Worm (Caenorhabditis elegans) whole organism, L1 larva: ENCODE results near the gene col-172.

Source experiments
- aly-2 ChIP-seq: fragments of 150-350 bp; optimal IDR thresholded peaks from 2 replicates; lab custom pipeline; 2014; ENCODE audit warnings: missing biosample characterization, missing genetic modification characterization
- blmp-1 ChIP-seq: fragments of 150-350 bp; optimal IDR thresholded peaks from 2 replicates; lab custom pipeline; 2014; ENCODE audit warnings: missing biosample characterization, missing genetic modification characterization
- ceh-63 ChIP-seq: fragments of 200-800 bp; sonication (Bioruptor generic); optimal IDR thresholded peaks from 2 replicates; lab custom pipeline; 2018; ENCODE audit warnings: mild to moderate bottlenecking, missing genetic modification characterization, missing compliant biosample characterization
- ceh-88 ChIP-seq: fragments of 200-800 bp; sonication (Bioruptor generic); IDR thresholded peaks from 2 replicates; pipeline ENCODE4 v1.3.6; 2022; ENCODE audit warnings: missing genetic modification characterization, missing compliant biosample characterization
- efl-1 ChIP-seq, 4 experiments: fragments of 150-350 bp; optimal IDR thresholded peaks in 3 of 4; peaks in 1 of 4; 1 replicate in 1 of 4; 2 replicates in 3 of 4; lab custom pipeline; 2014; ENCODE audit warnings: missing biosample characterization in 2 of 4, missing genetic modification characterization in 2 of 4, missing genetic modification reagents in 2 of 4
- elt-2 ChIP-seq: sonication (generic microtip); optimal IDR thresholded peaks from 2 replicates; lab custom pipeline; 2016; ENCODE audit warnings: missing genetic modification characterization, mild to moderate bottlenecking, inconsistent platforms, missing compliant biosample characterization, missing genetic modification reagents
- elt-3 ChIP-seq, 6 experiments: fragments of 150-350 bp in 1 of 6; sonication (generic microtip); optimal IDR thresholded peaks; 2 replicates each; lab custom pipeline; 2017 to 2018; ENCODE audit warnings: missing biosample characterization in 6 of 6, missing genetic modification characterization in 6 of 6, inconsistent platforms in 1 of 6
- ets-5 ChIP-seq: fragments of 200-800 bp; sonication (Bioruptor generic); IDR thresholded peaks from 2 replicates; pipeline ENCODE4 v1.3.6; 2022; ENCODE audit warnings: missing genetic modification characterization, missing compliant biosample characterization
- fkh-10 ChIP-seq: sonication (generic microtip); optimal IDR thresholded peaks from 2 replicates; lab custom pipeline; 2017; ENCODE audit warnings: missing biosample characterization, missing genetic modification reagents, missing genetic modification characterization
- fkh-8 ChIP-seq: sonication (generic microtip); optimal IDR thresholded peaks from 2 replicates; lab custom pipeline; 2016; ENCODE audit warnings: mild to moderate bottlenecking, missing genetic modification characterization, missing compliant biosample characterization
- grh-1 ChIP-seq: fragments of 200-800 bp; sonication (Bioruptor generic); IDR thresholded peaks from 2 replicates; pipeline ENCODE4 v1.3.6; 2022; ENCODE audit warnings: missing genetic modification reagents, missing genetic modification characterization, missing compliant biosample characterization
- hlh-17 ChIP-seq: fragments of 200-800 bp; sonication (Bioruptor generic); optimal IDR thresholded peaks from 2 replicates; lab custom pipeline; 2018; ENCODE audit warnings: missing genetic modification characterization, mild to moderate bottlenecking, missing compliant biosample characterization, moderate library complexity, borderline replicate concordance
- hpl-2 ChIP-seq: fragments of 150-350 bp; optimal IDR thresholded peaks from 2 replicates; lab custom pipeline; 2014; ENCODE audit warnings: missing biosample characterization, missing genetic modification reagents, missing genetic modification characterization
- jun-1 ChIP-seq: fragments of 150-350 bp; optimal IDR thresholded peaks from 2 replicates; lab custom pipeline; 2014; ENCODE audit warnings: missing biosample characterization, missing genetic modification reagents, missing genetic modification characterization
- lin-13 ChIP-seq: fragments of 150-350 bp; optimal IDR thresholded peaks from 2 replicates; lab custom pipeline; 2014; ENCODE audit warnings: missing biosample characterization, missing genetic modification reagents, missing genetic modification characterization
- lin-14 ChIP-seq: fragments of 200-800 bp; sonication (Bioruptor generic); optimal IDR thresholded peaks from 2 replicates; lab custom pipeline; 2018; ENCODE audit warnings: mild to moderate bottlenecking, missing genetic modification characterization, moderate library complexity, missing compliant biosample characterization
- lin-15B ChIP-seq: fragments of 150-350 bp; sonication (generic microtip); optimal IDR thresholded peaks from 3 replicates; lab custom pipeline; 2014; ENCODE audit warnings: missing biosample characterization, missing genetic modification characterization
- lin-39 ChIP-seq: fragments of 150-350 bp; optimal IDR thresholded peaks from 2 replicates; lab custom pipeline; 2014; ENCODE audit warnings: missing biosample characterization, missing genetic modification reagents, missing genetic modification characterization
- lir-3 ChIP-seq: sonication (generic microtip); optimal IDR thresholded peaks from 2 replicates; lab custom pipeline; 2016; ENCODE audit warnings: mild to moderate bottlenecking, missing genetic modification characterization, moderate library complexity, missing compliant biosample characterization; ENCODE audit not compliant: poor library complexity
- lsy-2 ChIP-seq, 2 experiments: fragments of 150-350 bp; optimal IDR thresholded peaks; 2 replicates each; lab custom pipeline; 2014; ENCODE audit warnings: missing biosample characterization in 2 of 2, missing genetic modification characterization in 2 of 2
- mab-9 ChIP-seq: fragments of 200-800 bp; sonication (Bioruptor generic); IDR thresholded peaks from 2 replicates; pipeline ENCODE4 v1.3.6; 2022; ENCODE audit warnings: missing genetic modification reagents, missing genetic modification characterization, missing compliant biosample characterization
- mdl-1 ChIP-seq, 2 experiments: fragments of 150-350 bp; optimal IDR thresholded peaks; 2 replicates each; lab custom pipeline; 2014 to 2017; ENCODE audit warnings: missing biosample characterization in 2 of 2, missing genetic modification characterization in 2 of 2, inconsistent platforms in 1 of 2
- mep-1 ChIP-seq: fragments of 150-350 bp; optimal IDR thresholded peaks from 2 replicates; lab custom pipeline; 2014; ENCODE audit warnings: missing biosample characterization, missing genetic modification characterization
- nhr-12 ChIP-seq: sonication (generic microtip); optimal IDR thresholded peaks from 2 replicates; lab custom pipeline; 2017; ENCODE audit warnings: missing biosample characterization, missing genetic modification characterization
- nhr-19 ChIP-seq: fragments of 200-800 bp; sonication (Bioruptor generic); conservative IDR thresholded peaks from 2 replicates; pipeline ENCODE4 v1.3.6; 2022; ENCODE audit warnings: missing genetic modification characterization, missing compliant biosample characterization
- nhr-20 ChIP-seq: sonication (generic microtip); optimal IDR thresholded peaks from 2 replicates; lab custom pipeline; 2016; ENCODE audit warnings: mild to moderate bottlenecking, missing genetic modification characterization, missing compliant biosample characterization
- nhr-28 ChIP-seq: fragments of 150-350 bp; optimal IDR thresholded peaks from 2 replicates; lab custom pipeline; 2014; ENCODE audit warnings: missing biosample characterization, missing genetic modification characterization
- nhr-47 ChIP-seq: sonication (generic microtip); optimal IDR thresholded peaks from 2 replicates; lab custom pipeline; 2016; ENCODE audit warnings: mild to moderate bottlenecking, missing genetic modification characterization, moderate library complexity, missing compliant biosample characterization
- nhr-76 ChIP-seq: sonication (generic microtip); optimal IDR thresholded peaks from 2 replicates; lab custom pipeline; 2017; ENCODE audit warnings: missing biosample characterization, missing genetic modification characterization
- nhr-77 ChIP-seq: fragments of 150-350 bp; optimal IDR thresholded peaks from 2 replicates; lab custom pipeline; 2014; ENCODE audit warnings: missing biosample characterization, missing genetic modification characterization
- nhr-85 ChIP-seq: sonication (generic microtip); peaks from one replicate; lab custom pipeline; 2016; ENCODE audit warnings: missing genetic modification characterization, inconsistent platforms, missing compliant biosample characterization
- pag-3 ChIP-seq: sonication (generic microtip); optimal IDR thresholded peaks from 2 replicates; lab custom pipeline; 2017; ENCODE audit warnings: missing genetic modification characterization, mild to moderate bottlenecking, missing compliant biosample characterization, antibody characterized with exemption, borderline replicate concordance; ENCODE audit not compliant: insufficient read depth
- rnt-1 ChIP-seq: sonication (generic microtip); optimal IDR thresholded peaks from 2 replicates; lab custom pipeline; 2016; ENCODE audit warnings: mild to moderate bottlenecking, missing genetic modification characterization, moderate library complexity, missing compliant biosample characterization
- snu-23 ChIP-seq: sonication (generic microtip); optimal IDR thresholded peaks from 2 replicates; lab custom pipeline; 2016; ENCODE audit warnings: missing genetic modification characterization, missing compliant biosample characterization
- sox-4 ChIP-seq: sonication (generic microtip); optimal IDR thresholded peaks from 2 replicates; lab custom pipeline; 2016; ENCODE audit warnings: missing genetic modification characterization, missing compliant biosample characterization
- unc-30 ChIP-seq: sonication (generic microtip); optimal IDR thresholded peaks from 2 replicates; lab custom pipeline; 2017; ENCODE audit warnings: missing biosample characterization, missing genetic modification characterization
- vab-15 ChIP-seq: sonication (generic microtip); optimal IDR thresholded peaks from 2 replicates; lab custom pipeline; 2017; ENCODE audit warnings: missing genotype, mild to moderate bottlenecking, missing genetic modification characterization, missing compliant biosample characterization
- xbp-1 ChIP-seq: sonication (generic microtip); optimal IDR thresholded peaks from 2 replicates; lab custom pipeline; 2016; ENCODE audit warnings: missing genetic modification characterization, missing compliant biosample characterization
- zag-1 ChIP-seq: fragments of 150-350 bp; optimal IDR thresholded peaks from 2 replicates; lab custom pipeline; 2014; ENCODE audit warnings: missing biosample characterization, missing genetic modification characterization
- ztf-11 ChIP-seq, 2 experiments: sonication (generic microtip); optimal IDR thresholded peaks; 2 replicates each; lab custom pipeline; 2016 to 2017; ENCODE audit warnings: missing genetic modification characterization in 2 of 2, missing biosample characterization in 1 of 2, missing compliant biosample characterization in 1 of 2

Gene col-172

DNA sequence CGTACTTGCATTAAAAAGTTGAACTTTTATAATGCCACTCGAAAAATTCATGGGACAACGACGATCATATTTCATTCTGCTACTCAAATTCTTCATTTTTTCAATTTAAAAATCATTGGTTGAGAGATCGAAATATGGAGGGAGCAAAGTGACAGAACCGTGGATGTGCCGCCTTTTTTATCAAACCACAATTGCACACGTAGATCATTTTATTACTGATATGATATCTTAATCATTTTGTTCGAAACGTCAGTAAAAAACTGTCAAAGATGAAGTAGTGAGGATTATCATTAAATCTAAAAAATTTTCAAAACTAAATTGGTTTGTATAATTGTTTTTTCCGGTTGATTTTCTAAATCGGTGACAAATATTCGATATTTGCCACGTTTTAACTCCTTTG is 18.5 kb upstream of the col-172 start:
- TF ChIP-seq elt-2: peak; percentile 40
- TF ChIP-seq nhr-12 (tag; lab: Kevin White, UChicago): no peak
- TF ChIP-seq snu-23 (GFP tag; lab: Kevin White, UChicago): no peak
- no peak for TF ChIP-seq hpl-2 (GFP tag; lab: Kevin White, UChicago)
- no peak for TF ChIP-seq lsy-2 (tag; optimal IDR thresholded peaks at IDR 0.05; lab: Kevin White, UChicago)

DNA sequence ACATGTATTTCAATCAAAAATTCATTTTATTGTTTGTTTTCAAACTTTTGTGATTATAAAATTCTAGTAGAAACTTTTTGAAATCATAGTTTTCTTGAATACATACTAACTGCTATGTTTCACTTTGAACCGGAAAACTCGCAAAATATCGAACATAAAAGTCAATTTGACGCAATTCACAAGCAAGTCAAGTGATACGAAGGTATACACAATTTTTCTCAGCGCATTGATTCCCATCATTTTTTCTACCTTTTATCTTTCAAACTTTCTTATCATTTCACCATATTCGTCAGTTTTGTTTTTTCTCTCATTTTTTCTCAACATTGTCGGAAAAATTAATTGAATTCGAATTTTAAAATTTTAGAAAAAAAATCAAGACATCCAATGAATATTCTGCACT is 17.5 kb upstream of the col-172 start, which contains the start of gene nhr-173:
TSS of gene nhr-173 (plus strand) at position 366 of the 400 bp plus-strand sequence.
- peak; percentile 23 for TF ChIP-seq elt-2
- no peak for TF ChIP-seq unc-30 (tag; lab: Kevin White, UChicago)
- TF ChIP-seq blmp-1 (tag; lab: Kevin White, UChicago): peak; percentile 1
- TF ChIP-seq nhr-19: no peak
- no peak for TF ChIP-seq lir-3 (tag; lab: Kevin White, UChicago)
- no peak for TF ChIP-seq xbp-1 (tag; lab: Kevin White, UChicago)
- no peak for TF ChIP-seq ztf-11 (tag; optimal IDR thresholded peaks at IDR 0.05; lab: Kevin White, UChicago)
- TF ChIP-seq nhr-12 (tag; lab: Kevin White, UChicago): no peak
- TF ChIP-seq grh-1 (GFP tag; lab: Robert Waterston, UW): no peak
- TF ChIP-seq nhr-28 (tag; lab: Kevin White, UChicago): no peak
- TF ChIP-seq snu-23 (GFP tag; lab: Kevin White, UChicago): no peak
- TF ChIP-seq sox-4: no peak
- peak in 1 of 6 experiments; percentile 4 for TF ChIP-seq elt-3 (tag; optimal IDR thresholded peaks at IDR 0.05; lab: Kevin White, UChicago)
- TF ChIP-seq mdl-1 (tag; optimal IDR thresholded peaks at IDR 0.05; lab: Kevin White, UChicago): no peak
- no peak for TF ChIP-seq aly-2 (tag; lab: Kevin White, UChicago)
- peak; percentile 12 for TF ChIP-seq nhr-20
- no peak for TF ChIP-seq fkh-10 (GFP tag; lab: Kevin White, UChicago)
- no peak for TF ChIP-seq lin-39 (tag; lab: Kevin White, UChicago)
- TF ChIP-seq, all 84 proteins: peak for 4

DNA sequence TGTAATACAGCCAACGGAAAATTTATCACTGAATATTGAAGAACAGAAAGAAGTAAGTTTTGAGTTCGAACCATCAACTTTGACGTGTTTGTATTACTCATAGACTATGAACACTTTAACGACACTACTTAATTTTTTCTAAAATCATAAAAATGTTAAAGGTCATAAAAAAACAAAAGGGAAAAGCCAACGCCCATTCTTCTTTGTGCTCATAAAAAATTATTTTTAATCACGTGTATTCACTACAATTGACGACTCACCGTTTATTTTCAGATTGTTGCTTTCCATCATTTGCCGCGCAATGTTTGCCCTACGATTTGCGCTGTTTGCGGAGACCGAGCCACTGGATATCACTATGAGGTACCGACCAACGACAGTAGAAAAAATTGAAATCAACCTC is 16.4 kb upstream of the col-172 start:
- TF ChIP-seq rnt-1 (tag; lab: Kevin White, UChicago) (no peak), mep-1 (tag; lab: Kevin White, UChicago) (no peak), efl-1 (optimal IDR thresholded peaks at IDR 0.05; lab: Kevin White, UChicago) (no peak), efl-1 (GFP tag; optimal IDR thresholded peaks at IDR 0.05 in 1 of 2; lab: Kevin White, UChicago) (peak in 1 of 2 experiments; percentile 85), zag-1 (no peak)

DNA sequence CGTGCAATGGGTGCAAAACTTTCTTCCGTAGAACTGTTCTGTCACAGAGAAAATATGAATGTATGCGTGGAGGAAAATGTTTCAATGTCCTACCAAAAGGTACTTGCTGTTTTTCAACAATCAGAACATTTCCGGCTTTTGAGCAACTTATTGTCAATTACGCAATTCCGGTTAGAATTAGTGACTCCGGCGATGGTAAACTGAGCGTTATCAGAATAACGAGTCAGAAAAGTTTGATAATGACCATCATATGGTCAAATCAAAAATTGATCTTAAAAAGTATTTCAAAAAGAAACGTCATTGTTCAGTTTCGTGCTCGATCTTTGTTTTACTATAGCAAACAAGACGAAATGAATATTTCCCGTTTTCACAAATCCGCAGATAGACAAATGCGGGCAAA is 15.8 kb upstream of the col-172 start:
- TF ChIP-seq sox-4: no peak
- no peak for TF ChIP-seq ceh-88 (GFP tag; lab: Robert Waterston, UW)
- peak; percentile 34 for TF ChIP-seq elt-2

DNA sequence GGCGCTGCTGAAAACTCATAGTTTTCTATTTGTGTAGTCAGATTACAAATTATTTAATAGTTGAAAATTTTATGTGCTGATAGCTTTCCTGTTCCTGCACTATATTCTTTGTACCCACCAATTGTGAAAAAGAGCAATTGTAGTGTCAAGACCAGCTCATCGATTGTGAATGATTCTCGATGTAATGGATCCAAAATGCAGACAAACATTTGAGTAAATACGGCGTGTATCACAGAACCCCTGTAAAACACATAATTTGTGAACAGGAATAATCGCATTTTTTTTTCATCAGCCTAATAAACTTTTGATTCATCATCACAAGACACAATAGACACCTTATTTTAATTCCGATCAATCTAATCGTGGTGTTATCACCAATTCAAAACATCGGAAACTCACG is 10.4 kb upstream of the col-172 start:
- TF ChIP-seq ztf-11 (tag; optimal IDR thresholded peaks at IDR 0.05; lab: Kevin White, UChicago) (no peak), efl-1 (optimal IDR thresholded peaks at IDR 0.05; lab: Kevin White, UChicago) (no peak), efl-1 (GFP tag; optimal IDR thresholded peaks at IDR 0.05 in 1 of 2; lab: Kevin White, UChicago) (peak in 1 of 2 experiments; percentile 67), lin-15B (tag; lab: Kevin White, UChicago) (no peak)

DNA sequence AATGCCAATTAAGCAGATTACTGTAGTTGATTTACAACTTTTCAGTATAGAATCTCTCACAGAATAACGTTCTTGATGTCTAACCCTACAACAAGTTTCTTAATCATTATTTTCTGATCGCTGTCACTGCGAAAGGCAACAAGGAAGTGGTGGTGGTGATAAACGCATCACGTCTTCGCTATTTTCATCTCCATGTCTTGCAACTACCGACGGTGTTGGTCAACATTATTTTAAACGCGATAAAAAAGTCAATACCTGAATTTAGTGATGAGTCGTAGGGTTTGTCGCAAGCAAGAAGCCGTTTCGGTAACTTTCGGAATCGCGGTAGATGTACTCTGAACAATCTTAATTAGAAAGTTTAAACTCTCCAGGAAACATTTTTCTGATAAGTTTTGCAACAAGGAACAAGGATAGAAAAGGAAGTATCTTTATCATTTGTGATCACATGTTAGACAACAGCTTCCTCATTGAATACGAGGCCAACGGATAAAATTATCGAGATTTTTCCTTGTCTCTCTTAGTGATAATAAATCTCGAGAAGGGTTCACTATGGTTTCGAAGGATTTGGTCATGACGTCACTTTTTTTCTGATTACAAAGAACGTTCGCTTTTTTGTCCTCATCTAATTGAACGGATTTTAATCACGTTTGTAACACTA is 8.7 kb upstream of the col-172 start:
- TF ChIP-seq nhr-85 (tag; lab: Kevin White, UChicago) (peak; percentile 73), mep-1 (tag; lab: Kevin White, UChicago) (no peak), mab-9 (GFP tag; lab: Robert Waterston, UW) (no peak), nhr-76 (no peak), ets-5 (GFP tag; lab: Robert Waterston, UW) (no peak), vab-15 (tag; lab: Kevin White, UChicago) (no peak), ceh-63 (no peak), jun-1 (tag; lab: Kevin White, UChicago) (no peak), lin-14 (GFP tag; lab: Kevin White, UChicago) (peak; percentile 19), nhr-47 (no peak), lin-15B (tag; lab: Kevin White, UChicago) (no peak), nhr-77 (no peak), lin-13 (no peak), unc-30 (tag; lab: Kevin White, UChicago) (no peak), pag-3 (no peak), zag-1 (no peak), fkh-8 (tag; lab: Kevin White, UChicago) (no peak), hlh-17 (GFP tag; lab: Kevin White, UChicago) (no peak), blmp-1 (tag; lab: Kevin White, UChicago) (peak; percentile 51)
